Worm (Caenorhabditis elegans) whole organism, L3 larva: ENCODE data around the gene col-12.

Experiments used
- R02D3.7 ChIP-seq: fragments of 150-350 bp; optimal IDR thresholded peaks from 2 replicates; lab custom pipeline; 2014; ENCODE audit warnings: missing biosample characterization, missing genetic modification characterization
- ZK546.5 ChIP-seq: sonication (generic microtip); optimal IDR thresholded peaks from 2 replicates; lab custom pipeline; 2017; ENCODE audit warnings: missing biosample characterization, missing genetic modification characterization
- aly-2 ChIP-seq: fragments of 150-350 bp; optimal IDR thresholded peaks from 2 replicates; lab custom pipeline; 2014; ENCODE audit warnings: missing biosample characterization, missing genetic modification characterization
- ama-1 ChIP-seq: fragments of 150-350 bp; optimal IDR thresholded peaks from 2 replicates; lab custom pipeline; 2018
- ceh-16 ChIP-seq: sonication (generic microtip); optimal IDR thresholded peaks from 2 replicates; lab custom pipeline; 2017; ENCODE audit warnings: missing biosample characterization, missing genetic modification characterization
- ceh-28 ChIP-seq: fragments of 150-350 bp; optimal IDR thresholded peaks from 2 replicates; lab custom pipeline; 2014; ENCODE audit warnings: missing biosample characterization, missing genetic modification reagents, missing genetic modification characterization
- ceh-82 ChIP-seq: fragments of 150-350 bp; optimal IDR thresholded peaks from 2 replicates; lab custom pipeline; 2014; ENCODE audit warnings: missing biosample characterization, missing genetic modification characterization
- ceh-9 ChIP-seq: sonication (generic microtip); optimal IDR thresholded peaks from 2 replicates; lab custom pipeline; 2018; ENCODE audit warnings: missing biosample characterization, missing genetic modification characterization
- daf-12 ChIP-seq: fragments of 150-350 bp; optimal IDR thresholded peaks from 2 replicates; lab custom pipeline; 2014; ENCODE audit warnings: missing biosample characterization, missing genetic modification reagents, missing genetic modification characterization
- egl-27 ChIP-seq: sonication (generic microtip); optimal IDR thresholded peaks from 4 replicates; lab custom pipeline; 2017; ENCODE audit warnings: missing biosample characterization, missing genetic modification reagents, missing genetic modification characterization
- egl-5 ChIP-seq: fragments of 150-350 bp; optimal IDR thresholded peaks from 2 replicates; lab custom pipeline; 2017; ENCODE audit warnings: missing biosample characterization, missing genetic modification reagents, missing genetic modification characterization, inconsistent platforms
- elt-1 ChIP-seq: fragments of 150-350 bp; optimal IDR thresholded peaks from 2 replicates; lab custom pipeline; 2014; ENCODE audit warnings: missing biosample characterization, missing genetic modification characterization
- elt-3 ChIP-seq, 3 experiments: fragments of 150-350 bp in 1 of 3; sonication (generic microtip) in 2 of 3; optimal IDR thresholded peaks; 2 replicates in 2 of 3; 4 replicates in 1 of 3; lab custom pipeline; 2014 to 2017; ENCODE audit warnings: missing biosample characterization in 3 of 3, missing genetic modification characterization in 3 of 3
- eor-1 ChIP-seq, 2 experiments: fragments of 150-350 bp; optimal IDR thresholded peaks; 2 replicates each; lab custom pipeline; 2014 to 2018; ENCODE audit warnings: missing biosample characterization in 2 of 2, missing genetic modification characterization in 2 of 2
- fkh-10 ChIP-seq: sonication (generic microtip); optimal IDR thresholded peaks from 2 replicates; lab custom pipeline; 2017; ENCODE audit warnings: missing biosample characterization, missing genetic modification reagents, missing genetic modification characterization
- fkh-2 ChIP-seq: fragments of 150-350 bp; optimal IDR thresholded peaks from 2 replicates; lab custom pipeline; 2014; ENCODE audit warnings: missing biosample characterization, missing genetic modification reagents, missing genetic modification characterization
- hmg-11 ChIP-seq: sonication (generic microtip); optimal IDR thresholded peaks from 2 replicates; lab custom pipeline; 2016; ENCODE audit warnings: missing genetic modification characterization, missing compliant biosample characterization
- mdl-1 ChIP-seq: fragments of 150-350 bp; optimal IDR thresholded peaks from 2 replicates; lab custom pipeline; 2014; ENCODE audit warnings: missing biosample characterization, missing genetic modification characterization
- mml-1 ChIP-seq: fragments of 150-350 bp; sonication (generic microtip); optimal IDR thresholded peaks from 3 replicates; lab custom pipeline; 2014; ENCODE audit warnings: missing biosample characterization, missing genetic modification characterization
- nhr-11 ChIP-seq: fragments of 150-350 bp; optimal IDR thresholded peaks from 2 replicates; lab custom pipeline; 2014; ENCODE audit warnings: missing biosample characterization, missing genetic modification characterization
- nhr-12 ChIP-seq: fragments of 150-350 bp; optimal IDR thresholded peaks from 2 replicates; lab custom pipeline; 2014; ENCODE audit warnings: missing biosample characterization, missing genetic modification characterization
- nhr-23 ChIP-seq: fragments of 150-350 bp; optimal IDR thresholded peaks from 2 replicates; lab custom pipeline; 2014; ENCODE audit warnings: missing biosample characterization, missing genetic modification reagents, missing genetic modification characterization
- nhr-25 ChIP-seq: sonication (generic microtip); optimal IDR thresholded peaks from 2 replicates; lab custom pipeline; 2017; ENCODE audit warnings: missing biosample characterization, missing genetic modification characterization
- nhr-28 ChIP-seq: fragments of 150-350 bp; optimal IDR thresholded peaks from 2 replicates; lab custom pipeline; 2014; ENCODE audit warnings: missing biosample characterization, missing genetic modification characterization
- nhr-43 ChIP-seq: sonication (generic microtip); optimal IDR thresholded peaks from 2 replicates; lab custom pipeline; 2016; ENCODE audit warnings: mild to moderate bottlenecking, missing genetic modification characterization, missing compliant biosample characterization; ENCODE audit not compliant: poor library complexity, severe bottlenecking
- nhr-77 ChIP-seq: fragments of 150-350 bp; optimal IDR thresholded peaks from 2 replicates; lab custom pipeline; 2014; ENCODE audit warnings: missing biosample characterization, missing genetic modification characterization
- pha-4 ChIP-seq: fragments of 150-350 bp; optimal IDR thresholded peaks from 2 replicates; lab custom pipeline; 2014; ENCODE audit warnings: missing biosample characterization, missing genetic modification reagents, missing genetic modification characterization
- sea-2 ChIP-seq: fragments of 150-350 bp; sonication (generic microtip); optimal IDR thresholded peaks from 4 replicates; lab custom pipeline; 2014; ENCODE audit warnings: missing biosample characterization, missing genetic modification reagents, missing genetic modification characterization
- skn-1 ChIP-seq: fragments of 150-350 bp; optimal IDR thresholded peaks from 2 replicates; lab custom pipeline; 2014; ENCODE audit warnings: missing biosample characterization, missing genetic modification characterization
- snpc-4 ChIP-seq: fragments of 150-350 bp; optimal IDR thresholded peaks from 2 replicates; lab custom pipeline; 2014; ENCODE audit warnings: missing biosample characterization, missing genetic modification characterization
- zag-1 ChIP-seq: fragments of 150-350 bp; optimal IDR thresholded peaks from 2 replicates; lab custom pipeline; 2014; ENCODE audit warnings: missing biosample characterization, missing genetic modification characterization
- ztf-11 ChIP-seq: fragments of 150-350 bp; optimal IDR thresholded peaks from 2 replicates; lab custom pipeline; 2014; ENCODE audit warnings: missing biosample characterization, missing genetic modification characterization

Gene col-12

ce11 chrV:10388318-10388717, 36.7 kb downstream of the col-12 start, which contains the start of gene AC3.5:
AC3.5 (plus strand) TSS chrV:10388527.
- TF ChIP-seq ceh-28 (tag; lab: Kevin White, UChicago) (no peak), egl-5 (no peak), nhr-25 (no peak), ceh-9 (tag; lab: Kevin White, UChicago) (no peak), egl-27 (tag; lab: Kevin White, UChicago) (no peak), nhr-23 (tag; lab: Kevin White, UChicago) (no peak), ceh-82 (no peak), fkh-2 (tag; lab: Kevin White, UChicago) (no peak), nhr-28 (tag; lab: Kevin White, UChicago) (no peak), zag-1 (tag; lab: Kevin White, UChicago) (no peak), nhr-43 (tag; lab: Kevin White, UChicago) (no peak), nhr-11 (tag; lab: Kevin White, UChicago) (no peak), pha-4 (tag; lab: Kevin White, UChicago) (no peak), nhr-12 (no peak)

ce11 chrV:10387412-10387811, 37.6 kb downstream of the col-12 start:
- peak; percentile 24 for TF ChIP-seq nhr-25
- no peak for TF ChIP-seq eor-1 (tag; optimal IDR thresholded peaks at IDR 0.05; lab: Kevin White, UChicago)
- peak in 1 of 3 experiments; percentile 35 for TF ChIP-seq elt-3 (tag; optimal IDR thresholded peaks at IDR 0.05; lab: Kevin White, UChicago)
- peak; percentile 24 for TF ChIP-seq nhr-23 (tag; lab: Kevin White, UChicago)
- TF ChIP-seq, all 47 proteins: peak for 3

ce11 chrV:10383950-10384349, 41.0 kb downstream of the col-12 start, which contains the start of gene spe-10:
spe-10 (plus strand) TSS chrV:10384250.
- TF ChIP-seq daf-12 (tag; lab: Kevin White, UChicago) (no peak), nhr-43 (tag; lab: Kevin White, UChicago) (no peak), nhr-25 (no peak), mdl-1 (tag; lab: Kevin White, UChicago) (no peak), sea-2 (no peak)
- TF ChIP-seq, all 47 proteins: peak for 0

- no peak for TF ChIP-seq ceh-16 (tag; lab: Kevin White, UChicago)
- TF ChIP-seq nhr-25, result no peak
- TF ChIP-seq nhr-11 (tag; lab: Kevin White, UChicago), result no peak
- TF ChIP-seq hmg-11 (tag; lab: Kevin White, UChicago), result no peak
- TF ChIP-seq nhr-77 (tag; lab: Kevin White, UChicago), result no peak
- TF ChIP-seq R02D3.7 (tag; lab: Kevin White, UChicago), result no peak
- TF ChIP-seq ztf-11 (tag; lab: Kevin White, UChicago), result no peak
- TF ChIP-seq zag-1 (tag; lab: Kevin White, UChicago), result no peak
- TF ChIP-seq fkh-10 (GFP tag; lab: Kevin White, UChicago), result no peak
- TF ChIP-seq ama-1 (lab: Kevin White, UChicago), result no peak
- TF ChIP-seq mml-1 (tag; lab: Kevin White, UChicago), result no peak
- no peak for TF ChIP-seq elt-1 (tag; lab: Kevin White, UChicago)
- no peak for TF ChIP-seq skn-1 (tag; lab: Kevin White, UChicago)
- TF ChIP-seq snpc-4 (tag; lab: Kevin White, UChicago), result no peak
- TF ChIP-seq pha-4 (tag; lab: Kevin White, UChicago), result no peak
Observed at ce11 chrV:10382142-10382541, 42.9 kb downstream of the col-12 start, which contains the start of gene pqn-2. pqn-2 (plus strand) TSS chrV:10382442.

ce11 chrV:10381726-10382125, 43.3 kb downstream of the col-12 start, which contains the start of gene abu-1:
abu-1 (minus strand) TSS chrV:10381826.
- TF ChIP-seq nhr-77 (tag; lab: Kevin White, UChicago) (no peak), nhr-12 (no peak), ceh-28 (tag; lab: Kevin White, UChicago) (no peak)
- TF ChIP-seq, all 47 proteins: peak for 0

- TF ChIP-seq aly-2, result no peak
- no peak for TF ChIP-seq ZK546.5 (tag; lab: Kevin White, UChicago)
- TF ChIP-seq nhr-23 (tag; lab: Kevin White, UChicago), result no peak
- no peak for TF ChIP-seq pha-4 (tag; lab: Kevin White, UChicago)
- no peak for TF ChIP-seq nhr-28 (tag; lab: Kevin White, UChicago)
Observed at ce11 chrV:10379761-10380160, 45.2 kb downstream of the col-12 start.
